Worm (Caenorhabditis elegans) whole organism, L2 larva: ENCODE measurements around the gene cpt-3.

Experiments used
- aly-2 ChIP-seq: fragments of 150-350 bp; optimal IDR thresholded peaks from 2 replicates; lab custom pipeline; 2014; ENCODE audit warnings: missing biosample characterization, missing genetic modification characterization
- elt-3 ChIP-seq: sonication (generic microtip); optimal IDR thresholded peaks from 2 replicates; lab custom pipeline; 2017; ENCODE audit warnings: missing biosample characterization, missing genetic modification characterization

DNA sequence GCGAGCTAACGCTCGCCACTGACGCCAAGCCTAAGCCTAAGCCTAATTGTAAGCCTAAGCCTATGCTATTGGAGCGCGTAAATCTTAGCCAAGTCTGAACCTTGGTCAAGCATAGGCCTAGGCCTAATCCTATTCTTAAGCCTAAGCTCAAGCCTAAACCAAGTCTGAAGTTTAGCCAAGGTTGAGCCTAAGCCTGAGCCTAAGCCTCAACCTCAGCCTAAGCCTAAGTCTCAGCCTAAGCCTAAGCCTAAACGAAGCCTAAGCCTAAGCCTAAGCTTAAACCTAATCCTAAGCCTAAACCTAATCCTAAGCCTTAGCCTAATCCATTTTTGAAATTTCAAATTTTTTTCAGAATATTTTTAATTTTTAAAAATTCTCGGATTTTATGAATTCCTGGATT, 22.6 kb upstream of the cpt-3 start:
- TF ChIP-seq elt-3 (tag; lab: Kevin White, UChicago) (no peak), aly-2 (tag; lab: Kevin White, UChicago) (no peak)
